Fruit fly (Drosophila melanogaster) S2 (cell line): ENCODE measurements around the gene CG43168.

Source experiments
- CG8478 ChIP-seq: fragments of >200 bp; optimal IDR thresholded peaks from 2 replicates; lab custom pipeline; 2018
- CTCF ChIP-seq, 2 experiments: fragments of >200 bp; optimal IDR thresholded peaks; 2 replicates each; lab custom pipeline; 2018

DNA sequence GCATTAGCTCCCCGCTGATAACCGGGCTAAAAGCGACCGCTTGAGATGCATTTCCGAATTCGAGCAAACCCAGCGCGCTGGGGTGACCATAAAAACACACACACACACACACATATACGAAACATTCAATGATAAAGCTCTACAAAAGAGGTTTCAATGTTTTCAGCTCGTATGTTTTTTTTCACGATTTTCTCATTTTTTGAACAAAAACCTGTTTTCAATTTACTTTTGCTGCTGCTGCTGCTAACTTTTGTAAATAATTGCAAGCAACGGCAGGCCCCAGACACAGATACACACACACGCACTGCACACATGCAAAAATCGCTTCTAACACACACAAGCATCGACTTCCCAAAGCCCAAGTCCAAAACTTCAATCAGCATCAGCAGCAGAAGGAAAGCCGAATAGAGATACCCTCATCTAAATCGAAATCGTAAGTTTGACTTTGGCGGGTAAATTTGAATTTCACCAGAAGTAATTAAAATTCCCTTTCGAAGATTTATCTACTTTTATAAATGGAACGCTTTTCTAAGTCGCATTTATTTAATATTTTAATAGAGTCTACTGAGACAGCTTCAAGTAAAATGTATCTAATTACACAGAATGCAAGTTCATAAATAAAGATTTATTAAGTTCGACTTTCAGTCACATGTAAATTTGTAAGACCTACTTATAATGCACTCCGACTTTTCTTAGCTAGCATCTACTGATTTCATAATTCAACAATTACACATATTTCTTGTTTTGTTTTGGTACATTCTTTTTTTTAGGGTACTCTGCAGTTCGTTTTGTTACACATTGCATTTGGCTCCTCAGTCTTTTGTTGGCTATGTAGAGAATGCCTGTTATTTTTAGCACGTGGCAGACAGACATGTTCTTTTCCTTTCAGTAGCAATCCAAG lies 26.2 kb upstream of the CG43168 start:
- TF ChIP-seq CG8478 (no peak), CTCF (optimal IDR thresholded peaks at IDR 0.05; lab: Kevin White, UChicago) (no peak)
